Worm (Caenorhabditis elegans): ENCODE measurements around the gene C07C7.1.

ce11 chrIV:9169764-9170163, 14.9 kb upstream of the C07C7.1 start:
- TF ChIP-seq nhr-28 (tag; optimal IDR thresholded peaks at IDR 0.05) (no peak), T26A8.4 (GFP tag; IDR thresholded peaks at IDR 0.05) (no peak), zfp-2 (tag; optimal IDR thresholded peaks at IDR 0.05) (no peak), nhr-48 (tag; optimal IDR thresholded peaks at IDR 0.05) (no peak)

Data from whole organism, L4 larva.